Fruit fly (Drosophila melanogaster) Kc167 (cell line): ENCODE measurements around the gene tsh.

ENCODE experiments used
- Myc ChIP-seq: fragments of >200 bp; optimal IDR thresholded peaks from 2 replicates; lab custom pipeline; 2017; ENCODE audit warnings: missing external identifiers
- Sin3A ChIP-seq: fragments of >200 bp; optimal IDR thresholded peaks from 2 replicates; lab custom pipeline; 2018; ENCODE audit warnings: missing external identifiers
- h ChIP-seq: fragments of >200 bp; optimal IDR thresholded peaks from 3 replicates; lab custom pipeline; 2018; ENCODE audit warnings: missing external identifiers
- insv ChIP-seq: fragments of >200 bp; optimal IDR thresholded peaks from 3 replicates; lab custom pipeline; 2018; ENCODE audit warnings: missing external identifiers
- psq ChIP-seq: fragments of >200 bp; optimal IDR thresholded peaks from 2 replicates; lab custom pipeline; 2017; ENCODE audit warnings: missing external identifiers
- ttk ChIP-seq: sonication (Bioruptor generic); optimal IDR thresholded peaks from 2 replicates; lab custom pipeline; 2017; ENCODE audit warnings: missing external identifiers

DNA sequence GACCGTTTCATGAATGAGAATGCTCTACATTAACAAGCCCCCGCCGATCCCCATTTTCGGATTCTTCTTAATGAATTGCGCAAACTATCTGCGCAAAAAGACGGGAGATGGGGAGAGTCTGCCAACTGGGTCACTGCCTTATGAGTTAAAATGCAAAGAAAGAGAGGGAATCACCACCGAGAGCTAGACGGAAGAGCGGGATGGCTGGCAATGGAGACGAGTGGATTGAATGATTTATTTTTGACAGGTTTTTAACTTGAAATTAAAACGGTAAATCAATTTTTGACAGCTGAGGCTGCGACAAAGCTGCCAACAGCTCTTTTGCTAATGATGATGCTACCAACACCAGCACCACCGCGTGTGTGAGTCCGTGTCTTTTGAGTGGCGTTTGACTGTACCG, 24.3 kb upstream of the tsh start:
- TF ChIP-seq psq: no peak
- no peak for TF ChIP-seq h (lab: Kevin White, UChicago)
- TF ChIP-seq Myc (lab: Kevin White, UChicago): no peak
- TF ChIP-seq ttk (lab: Kevin White, UChicago): no peak
- TF ChIP-seq Sin3A (lab: Kevin White, UChicago): no peak
- no peak for TF ChIP-seq insv (lab: Kevin White, UChicago)
